Fruit fly (Drosophila melanogaster) whole organism, embryonic: ENCODE data around the gene CG12279.
A peak's percentile ranks its signal among the peaks of the same experiment; 100 is the strongest.

Source experiments
- Aef1 ChIP-seq: fragments of 200-800 bp; sonication (Bioruptor generic); IDR thresholded peaks from 3 replicates; pipeline ENCODE4 v1.3.6; 2022; ENCODE audit warnings: missing biosample characterization, missing genetic modification characterization
- Awh ChIP-seq: fragments of 200-800 bp; sonication (Bioruptor generic); IDR thresholded peaks from 2 replicates; pipeline ENCODE4, ENCODE4 v1.3.6; 2022; ENCODE audit warnings: missing biosample characterization, missing genetic modification characterization
- Blimp-1 ChIP-seq: fragments of 200-800 bp; sonication (Bioruptor generic); optimal IDR thresholded peaks from 3 replicates; lab custom pipeline; 2018; ENCODE audit warnings: missing biosample characterization, missing genetic modification characterization, mild to moderate bottlenecking, moderate library complexity, missing genetic modification reagents
- CG1024 ChIP-seq: fragments of 200-800 bp; sonication (Bioruptor generic); IDR thresholded peaks from 2 replicates; pipeline ENCODE4 v1.3.6; 2022; ENCODE audit warnings: missing biosample characterization, missing genetic modification characterization
- CG11456 ChIP-seq: fragments of 200-800 bp; sonication (Bioruptor generic); IDR thresholded peaks from 3 replicates; pipeline ENCODE4 v1.3.6; 2022; ENCODE audit warnings: missing biosample characterization, missing genetic modification characterization
- CG13624 ChIP-seq: fragments of 200-800 bp; sonication (Bioruptor generic); optimal IDR thresholded peaks from 2 replicates; lab custom pipeline; 2016; ENCODE audit warnings: missing biosample characterization, missing genetic modification characterization
- CG14965 ChIP-seq: fragments of 200-800 bp; sonication (Bioruptor generic); optimal IDR thresholded peaks from 2 replicates; lab custom pipeline; 2016; ENCODE audit warnings: missing biosample characterization, missing genetic modification characterization, borderline replicate concordance
- CG15269 ChIP-seq: fragments of 200-800 bp; sonication (Bioruptor generic); optimal IDR thresholded peaks from 2 replicates; lab custom pipeline; 2018; ENCODE audit warnings: missing biosample characterization, mild to moderate bottlenecking, missing genetic modification characterization, moderate library complexity
- CG15479 ChIP-seq: fragments of 200-800 bp; sonication (Bioruptor generic); optimal IDR thresholded peaks from 3 replicates; lab custom pipeline; 2019; ENCODE audit warnings: missing biosample characterization, mild to moderate bottlenecking, missing genetic modification characterization, moderate library complexity
- CG1602 ChIP-seq: fragments of 200-800 bp; sonication (Bioruptor generic); optimal IDR thresholded peaks from 3 replicates; lab custom pipeline; 2016; ENCODE audit warnings: missing biosample characterization, missing genetic modification characterization
- CG16863 ChIP-seq: fragments of 200-800 bp; sonication (Bioruptor generic); optimal IDR thresholded peaks from 3 replicates; lab custom pipeline; 2016; ENCODE audit warnings: missing biosample characterization, missing genetic modification characterization
- CG1832 ChIP-seq: fragments of 200-800 bp; sonication (Bioruptor generic); optimal IDR thresholded peaks from 2 replicates; lab custom pipeline; 2017; ENCODE audit warnings: missing biosample characterization, mild to moderate bottlenecking, missing genetic modification characterization, inconsistent platforms
- CG3065 ChIP-seq: fragments of 200-800 bp; sonication (Bioruptor generic); optimal IDR thresholded peaks from 2 replicates; lab custom pipeline; 2016; ENCODE audit warnings: missing biosample characterization, missing genetic modification characterization
- CG32532 ChIP-seq: fragments of 200-800 bp; sonication (Bioruptor generic); IDR thresholded peaks from 2 replicates; pipeline ENCODE4 v1.3.6; 2022; ENCODE audit warnings: missing biosample characterization, missing genetic modification characterization
- CG33213 ChIP-seq: fragments of 200-800 bp; sonication (Bioruptor generic); optimal IDR thresholded peaks from 3 replicates; lab custom pipeline; 2016; ENCODE audit warnings: missing biosample characterization, missing genetic modification characterization
- CG3726 ChIP-seq: fragments of 200-800 bp; sonication (Bioruptor generic); IDR thresholded peaks from 3 replicates; pipeline ENCODE4, ENCODE4 v1.3.6; 2022; ENCODE audit warnings: missing biosample characterization, missing genetic modification characterization
- CG43689 ChIP-seq: fragments of 200-800 bp; sonication (Bioruptor generic); IDR thresholded peaks from 2 replicates; pipeline ENCODE4 v1.3.6; 2022; ENCODE audit warnings: missing biosample characterization, missing genetic modification characterization
- CG4730 ChIP-seq: fragments of 200-800 bp; sonication (Bioruptor generic); IDR thresholded peaks from 2 replicates; pipeline ENCODE4 v1.3.6; 2022; ENCODE audit warnings: missing biosample characterization, missing genetic modification characterization
- CG6765 ChIP-seq: fragments of 200-800 bp; sonication (Bioruptor generic); optimal IDR thresholded peaks from 3 replicates; lab custom pipeline; 2017; ENCODE audit warnings: missing biosample characterization, mild to moderate bottlenecking, missing genetic modification characterization
- CG7271 ChIP-seq: fragments of 200-800 bp; sonication (Bioruptor generic); optimal IDR thresholded peaks from 2 replicates; lab custom pipeline; 2018; ENCODE audit warnings: missing biosample characterization, mild to moderate bottlenecking, missing genetic modification characterization, moderate library complexity
- Camta ChIP-seq: fragments of 200-800 bp; sonication (Bioruptor generic); optimal IDR thresholded peaks from 2 replicates; lab custom pipeline; 2016; ENCODE audit warnings: missing biosample characterization, missing genetic modification characterization
- Dip2 ChIP-seq: fragments of 200-800 bp; sonication (Bioruptor generic); IDR thresholded peaks from 2 replicates; pipeline ENCODE4 v1.3.6; 2022; ENCODE audit warnings: missing biosample characterization, missing genetic modification characterization
- Doc3 ChIP-seq: fragments of 200-800 bp; sonication (Bioruptor generic); IDR thresholded peaks from 3 replicates; pipeline ENCODE4 v1.3.6; 2022; ENCODE audit warnings: missing biosample characterization, missing genetic modification characterization; ENCODE audit not compliant: partially characterized antibody
- Drgx ChIP-seq: fragments of 200-800 bp; sonication (Bioruptor generic); IDR thresholded peaks from 2 replicates; pipeline ENCODE4 v1.3.6; 2022; ENCODE audit warnings: missing biosample characterization, missing genetic modification characterization
- Hr78 ChIP-seq, 2 experiments: fragments of 200-800 bp in 1 of 2; fragments of >200 bp in 1 of 2; sonication (Bioruptor generic) in 1 of 2; optimal IDR thresholded peaks; 2 replicates each; lab custom pipeline; 2017 to 2019; ENCODE audit warnings: missing biosample characterization in 2 of 2, missing genetic modification characterization in 2 of 2, mild to moderate bottlenecking in 1 of 2, moderate library complexity in 1 of 2
- Med ChIP-seq: fragments of 200-800 bp; sonication (Bioruptor generic); peaks from one replicate; lab custom pipeline; 2016; ENCODE audit warnings: missing biosample characterization, missing genetic modification characterization, mild to moderate bottlenecking, inconsistent platforms, moderate library complexity
- Meics ChIP-seq: fragments of 200-800 bp; sonication (Bioruptor generic); optimal IDR thresholded peaks from 2 replicates; lab custom pipeline; 2017; ENCODE audit warnings: missing biosample characterization, mild to moderate bottlenecking, missing genetic modification characterization
- Pdp1 ChIP-seq, 2 experiments: fragments of 200-800 bp; sonication (Bioruptor generic); optimal IDR thresholded peaks; 3 replicates each; lab custom pipeline; 2016; ENCODE audit warnings: missing biosample characterization in 2 of 2, missing genetic modification characterization in 2 of 2, mild to moderate bottlenecking in 1 of 2, moderate library complexity in 1 of 2
- Tbp ChIP-seq: fragments of >200 bp; optimal IDR thresholded peaks from 2 replicates; lab custom pipeline; 2018; ENCODE audit warnings: missing biosample characterization, missing genetic modification characterization
- Vsx1 ChIP-seq: fragments of 200-800 bp; sonication (Bioruptor generic); optimal IDR thresholded peaks from 2 replicates; lab custom pipeline; 2017; ENCODE audit warnings: missing biosample characterization, mild to moderate bottlenecking, missing genetic modification characterization, missing genetic modification reagents
- abd-A ChIP-seq: fragments of 200-800 bp; sonication (Bioruptor generic); optimal IDR thresholded peaks from 3 replicates; lab custom pipeline; 2019; ENCODE audit warnings: missing biosample characterization, mild to moderate bottlenecking, missing genetic modification characterization, moderate library complexity
- ap ChIP-seq: fragments of 200-800 bp; sonication (Bioruptor generic); IDR thresholded peaks from 2 replicates; pipeline ENCODE4 v1.3.6; 2022; ENCODE audit warnings: missing biosample characterization, missing genetic modification characterization
- bigmax ChIP-seq: fragments of 200-800 bp; sonication (Bioruptor generic); optimal IDR thresholded peaks from 2 replicates; lab custom pipeline; 2018; ENCODE audit warnings: missing biosample characterization, mild to moderate bottlenecking, missing genetic modification characterization
- bsh ChIP-seq, 2 experiments: fragments of 200-800 bp; sonication (Bioruptor generic); optimal IDR thresholded peaks; 2 replicates each; lab custom pipeline; 2017 to 2018; ENCODE audit warnings: mild to moderate bottlenecking in 2 of 2, missing biosample characterization in 2 of 2, missing genetic modification characterization in 2 of 2, moderate library complexity in 1 of 2
- exex ChIP-seq: fragments of 200-800 bp; sonication (Bioruptor generic); optimal IDR thresholded peaks from 4 replicates; lab custom pipeline; 2018; ENCODE audit warnings: missing biosample characterization, mild to moderate bottlenecking, missing genetic modification characterization, moderate library complexity
- eyg ChIP-seq: fragments of 200-800 bp; sonication (Bioruptor generic); optimal IDR thresholded peaks from 3 replicates; lab custom pipeline; 2016; ENCODE audit warnings: missing biosample characterization, missing genetic modification characterization
- ftz-f1 ChIP-seq: fragments of 200-800 bp; sonication (Bioruptor generic); optimal IDR thresholded peaks from 2 replicates; lab custom pipeline; 2016; ENCODE audit warnings: missing biosample characterization, missing genetic modification characterization
- grau ChIP-seq: fragments of 200-800 bp; optimal IDR thresholded peaks from 3 replicates; lab custom pipeline; 2019; ENCODE audit warnings: missing biosample characterization, mild to moderate bottlenecking, missing genetic modification characterization, moderate library complexity
- h ChIP-seq: fragments of >200 bp; optimal IDR thresholded peaks from 2 replicates; lab custom pipeline; 2017
- klu ChIP-seq: fragments of 200-800 bp; sonication (Bioruptor generic); IDR thresholded peaks from 2 replicates; pipeline ENCODE4 v1.3.6; 2022; ENCODE audit warnings: missing biosample characterization, missing genetic modification characterization
- mld ChIP-seq: fragments of 200-800 bp; sonication (Bioruptor generic); IDR thresholded peaks from 3 replicates; pipeline ENCODE4 v1.3.6; 2022; ENCODE audit warnings: missing biosample characterization, missing genetic modification characterization; ENCODE audit not compliant: partially characterized antibody
- nmo ChIP-seq: fragments of 200-800 bp; sonication (Bioruptor generic); optimal IDR thresholded peaks from 2 replicates; lab custom pipeline; 2018; ENCODE audit warnings: missing biosample characterization, mild to moderate bottlenecking, missing genetic modification characterization, moderate library complexity
- pnt ChIP-seq: fragments of 200-800 bp; sonication (Bioruptor generic); optimal IDR thresholded peaks from 3 replicates; lab custom pipeline; 2016; ENCODE audit warnings: missing biosample characterization, missing genetic modification characterization
- ttk ChIP-seq: fragments of 200-800 bp; sonication (Bioruptor generic); IDR thresholded peaks from 2 replicates; pipeline ENCODE4 v2.1.2; 2022; ENCODE audit warnings: missing biosample characterization, missing genetic modification characterization
- twi ChIP-seq: fragments of 200-800 bp; optimal IDR thresholded peaks from 2 replicates; lab custom pipeline; 2019; ENCODE audit warnings: missing biosample characterization, mild to moderate bottlenecking, missing genetic modification characterization, moderate library complexity
- unc-4 ChIP-seq: fragments of 200-800 bp; sonication (Bioruptor generic); IDR thresholded peaks from 2 replicates; pipeline ENCODE4 v1.3.6; 2022; ENCODE audit warnings: missing biosample characterization, missing genetic modification characterization; ENCODE audit not compliant: partially characterized antibody
- wor ChIP-seq: fragments of 200-800 bp; sonication (Bioruptor generic); IDR thresholded peaks from 2 replicates; pipeline ENCODE4 v1.3.6; 2022; ENCODE audit warnings: missing biosample characterization, missing genetic modification characterization
- z ChIP-seq: fragments of 200-800 bp; sonication (Bioruptor generic); IDR thresholded peaks from 3 replicates; pipeline ENCODE4 v1.3.6; 2022; ENCODE audit warnings: missing biosample characterization, missing genetic modification characterization

CG12279 gene

dm6 chr3R:12662531-12662930 lies 42.4 kb upstream of the CG12279 start, which contains the start of gene CG14395 (continued):
- TF ChIP-seq CG7271 = no peak
- TF ChIP-seq CG1024 (GFP tag; lab: Robert Waterston, UW) = no peak
- TF ChIP-seq CG6765 (GFP tag; lab: Kevin White, UChicago) = no peak
- TF ChIP-seq bigmax = no peak
- TF ChIP-seq h (lab: Kevin White, UChicago) = no peak
- TF ChIP-seq Dip2 (GFP tag; lab: Robert Waterston, UW) = no peak
- no peak for TF ChIP-seq mld (GFP tag; lab: Robert Waterston, UW)
- no peak for TF ChIP-seq exex (tag; lab: Kevin White, UChicago)
- TF ChIP-seq CG3726 (GFP tag; lab: Robert Waterston, UW) = peak; percentile 18; the same call in 1 of the 3 replicates
- no peak for TF ChIP-seq CG3065
- no peak for TF ChIP-seq Camta (GFP tag; lab: Kevin White, UChicago)

dm6 chr3R:12666206-12666834 lies 38.6 kb upstream of the CG12279 start:
- TF ChIP-seq CG4730 (GFP tag; lab: Robert Waterston, UW) = no peak
- no peak for TF ChIP-seq Tbp (GFP tag; lab: Kevin White, UChicago)
- TF ChIP-seq z (GFP tag; lab: Robert Waterston, UW) = no peak
- TF ChIP-seq Vsx1 (GFP tag; lab: Kevin White, UChicago) = no peak
- no peak for TF ChIP-seq wor (GFP tag; lab: Robert Waterston, UW)
- no peak for TF ChIP-seq CG1832 (GFP tag; lab: Kevin White, UChicago)
- no peak for TF ChIP-seq Doc3 (GFP tag; lab: Robert Waterston, UW)
- no peak for TF ChIP-seq abd-A (tag; lab: Kevin White, UChicago)
- TF ChIP-seq Awh (GFP tag; lab: Robert Waterston, UW) = peak; percentile 73
- TF ChIP-seq Drgx (GFP tag; lab: Robert Waterston, UW) = no peak
- TF ChIP-seq CG13624 = no peak
- TF ChIP-seq unc-4 = no peak
- TF ChIP-seq Blimp-1 = peak; percentile 94
- no peak for TF ChIP-seq Meics
- TF ChIP-seq CG16863 (GFP tag; lab: Kevin White, UChicago) = no peak

dm6 chr3R:12674041-12674623 lies 30.8 kb upstream of the CG12279 start, which contains the start of gene Gnmt:
Gene Gnmt, plus strand, starts transcription at chr3R:12674608.
- TF ChIP-seq CG11456 (GFP tag; lab: Robert Waterston, UW) (no peak), CG33213 (GFP tag; lab: Kevin White, UChicago) (no peak), pnt (GFP tag; lab: Kevin White, UChicago) (no peak), eyg (no peak), CG32532 (GFP tag; lab: Robert Waterston, UW) (peak; percentile 33; the same call in 1 of the 2 replicates), CG14965 (GFP tag; lab: Kevin White, UChicago) (no peak), grau (peak; percentile 78), CG15269 (no peak), CG1602 (GFP tag; lab: Kevin White, UChicago) (no peak), CG15479 (no peak), Hr78 (GFP tag; optimal IDR thresholded peaks at IDR 0.05; lab: Kevin White, UChicago) (peak in 1 of 2 experiments; percentile 87), ftz-f1 (peak; percentile 26), Med (GFP tag; lab: Kevin White, UChicago) (peak; percentile 47), Camta (GFP tag; lab: Kevin White, UChicago) (no peak), Aef1 (GFP tag; lab: Robert Waterston, UW) (no peak), nmo (peak; percentile 5), bsh (GFP tag; optimal IDR thresholded peaks at IDR 0.05; lab: Kevin White, UChicago) (peak in 1 of 2 experiments; percentile 10), abd-A (tag; lab: Kevin White, UChicago) (no peak), ttk (no peak), twi (tag; lab: Kevin White, UChicago) (no peak), Pdp1 (GFP tag; optimal IDR thresholded peaks at IDR 0.05; lab: Kevin White, UChicago) (peak in 1 of 2 experiments; percentile 24), CG43689 (GFP tag; lab: Robert Waterston, UW) (no peak), klu (GFP tag; lab: Robert Waterston, UW) (no peak), ap (GFP tag; lab: Robert Waterston, UW) (no peak)
